Fruit fly (Drosophila melanogaster): Measurements from ENCODE around the gene Alg2.

Alg2 gene

DNA sequence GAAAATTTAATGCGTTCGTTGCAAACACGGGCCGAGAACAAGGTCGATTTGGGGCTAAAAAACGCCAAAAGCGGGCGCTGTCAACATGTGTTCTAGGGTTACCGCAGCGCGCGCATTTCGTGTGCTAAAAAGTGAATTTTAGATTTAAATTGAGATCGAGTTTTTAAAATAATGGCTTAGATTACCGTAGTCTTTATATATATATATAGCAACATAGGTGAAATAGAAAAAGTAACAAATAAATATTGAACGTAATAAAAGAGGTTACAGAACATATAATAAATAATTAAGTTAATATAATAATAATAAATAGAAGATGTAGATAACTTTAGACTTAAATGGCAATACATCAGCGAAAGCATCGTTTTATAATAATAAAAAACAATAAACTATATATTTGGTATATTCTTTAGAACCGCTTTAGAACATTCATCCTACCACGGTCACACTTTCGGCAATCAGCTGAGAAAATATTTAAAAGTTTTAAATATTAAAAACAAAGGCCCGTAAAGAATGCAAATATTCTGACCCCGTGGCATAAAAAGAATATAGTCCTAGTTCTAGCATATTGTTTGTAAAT, at the start of gene Alg2, which contains the start of gene CG11537:
TSS of gene Alg2 (plus strand) at position 426 of the 580 bp plus-strand sequence.
TSS of gene CG11537 (minus strand) at position 75 of the 580 bp plus-strand sequence.
- peak; percentile 0 for TF ChIP-seq psq (GFP tag; optimal IDR thresholded peaks at IDR 0.05)
- TF ChIP-seq rgr (GFP tag; optimal IDR thresholded peaks at IDR 0.05) = peak; percentile 29
- TF ChIP-seq N (GFP tag; optimal IDR thresholded peaks at IDR 0.05) = no peak
- peak; percentile 13 for TF ChIP-seq Sp1 (GFP tag; optimal IDR thresholded peaks at IDR 0.05)
- no peak for TF ChIP-seq Hr83 (GFP tag; optimal IDR thresholded peaks at IDR 0.05; ENCODE audit: poor library complexity, severe bottlenecking)
- no peak for TF ChIP-seq ey (GFP tag; optimal IDR thresholded peaks at IDR 0.05)
- TF ChIP-seq foxo (GFP tag; optimal IDR thresholded peaks at IDR 0.05) = peak in 1 of 2 experiments; percentile 27
- no peak for TF ChIP-seq Mio (GFP tag; optimal IDR thresholded peaks at IDR 0.05)
- TF ChIP-seq Myc (optimal IDR thresholded peaks at IDR 0.05) = peak; percentile 35
- no peak for TF ChIP-seq Rel (GFP tag; optimal IDR thresholded peaks at IDR 0.05)
- peak; percentile 4 for TF ChIP-seq Rel (tag; optimal IDR thresholded peaks at IDR 0.05)
- no peak for TF ChIP-seq Hnf4 (GFP tag; optimal IDR thresholded peaks at IDR 0.05)
- TF ChIP-seq HLH106 (tag; optimal IDR thresholded peaks at IDR 0.05) = peak; percentile 22
- no peak for TF ChIP-seq CrebA (GFP tag; optimal IDR thresholded peaks at IDR 0.05; ENCODE audit: borderline replicate concordance)

DNA sequence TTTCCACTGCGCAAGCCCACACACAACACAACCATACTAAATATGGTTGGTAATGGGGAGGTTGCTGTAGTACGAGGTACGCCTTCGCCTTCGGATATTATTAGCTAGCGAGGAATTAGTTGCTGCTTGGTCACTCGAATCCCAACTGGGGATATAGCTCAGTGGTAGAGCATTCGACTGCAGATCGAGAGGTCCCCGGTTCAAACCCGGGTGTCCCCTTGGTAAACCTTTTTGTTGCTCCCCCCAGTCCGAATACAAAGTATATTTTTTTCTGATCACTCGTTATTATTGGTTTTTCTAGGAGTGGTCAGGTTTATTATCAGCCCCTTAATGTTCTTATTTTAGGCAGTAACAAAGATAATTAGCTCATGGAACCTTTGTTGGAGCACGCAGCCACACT, 48.0 kb upstream of the Alg2 start:
- TF ChIP-seq Abd-B (GFP tag; optimal IDR thresholded peaks at IDR 0.05) (no peak), HLH106 (tag; optimal IDR thresholded peaks at IDR 0.05) (no peak), Vsx2 (GFP tag; optimal IDR thresholded peaks at IDR 0.05; ENCODE audit: partially characterized antibody) (peak; percentile 28), Hnf4 (GFP tag; optimal IDR thresholded peaks at IDR 0.05) (peak; percentile 13), br (GFP tag; optimal IDR thresholded peaks at IDR 0.05) (peak; percentile 51), rgr (GFP tag; optimal IDR thresholded peaks at IDR 0.05) (no peak), Mio (GFP tag; optimal IDR thresholded peaks at IDR 0.05) (no peak), Dif (GFP tag; optimal IDR thresholded peaks at IDR 0.05; ENCODE audit: partially characterized antibody) (peak; percentile 24), brk (GFP tag; optimal IDR thresholded peaks at IDR 0.05) (no peak), dl (GFP tag; optimal IDR thresholded peaks at IDR 0.05; ENCODE audit: insufficient read depth in 1 of 2, partially characterized antibody in 2 of 2) (no peak)

dm6 chr3L:3096073-3096725, 47.4 kb upstream of the Alg2 start:
- TF ChIP-seq woc (GFP tag; optimal IDR thresholded peaks at IDR 0.05) (no peak), pan (optimal IDR thresholded peaks at IDR 0.05) (no peak), Jra (GFP tag; optimal IDR thresholded peaks at IDR 0.05) (no peak), Rel (GFP tag; optimal IDR thresholded peaks at IDR 0.05) (no peak), Rel (tag; optimal IDR thresholded peaks at IDR 0.05) (no peak), CG32264 (GFP tag; optimal IDR thresholded peaks at IDR 0.05) (no peak), Sp1 (GFP tag; optimal IDR thresholded peaks at IDR 0.05) (peak; percentile 49), Dfd (GFP tag; optimal IDR thresholded peaks at IDR 0.05) (no peak), OdsH (GFP tag; optimal IDR thresholded peaks at IDR 0.05) (peak; percentile 25), ey (GFP tag; optimal IDR thresholded peaks at IDR 0.05) (peak; percentile 19), dmrt93B (GFP tag; optimal IDR thresholded peaks at IDR 0.05) (no peak), GATAd (GFP tag; optimal IDR thresholded peaks at IDR 0.05) (no peak), Abd-B (GFP tag; optimal IDR thresholded peaks at IDR 0.05) (no peak), Hnf4 (GFP tag; optimal IDR thresholded peaks at IDR 0.05) (no peak), dsf (GFP tag; optimal IDR thresholded peaks at IDR 0.05; ENCODE audit: borderline replicate concordance) (no peak), sage (GFP tag; optimal IDR thresholded peaks at IDR 0.05) (peak; percentile 21), Myc (optimal IDR thresholded peaks at IDR 0.05) (no peak), jim (GFP tag; optimal IDR thresholded peaks at IDR 0.05) (no peak), foxo (GFP tag; optimal IDR thresholded peaks at IDR 0.05) (peak in 1 of 2 experiments; percentile 59), Vsx2 (GFP tag; optimal IDR thresholded peaks at IDR 0.05; ENCODE audit: partially characterized antibody) (no peak), Hr83 (GFP tag; optimal IDR thresholded peaks at IDR 0.05; ENCODE audit: poor library complexity, severe bottlenecking) (no peak), brk (GFP tag; optimal IDR thresholded peaks at IDR 0.05) (peak; percentile 19), HLH106 (tag; optimal IDR thresholded peaks at IDR 0.05) (peak; percentile 54), Mio (GFP tag; optimal IDR thresholded peaks at IDR 0.05) (no peak), br (GFP tag; optimal IDR thresholded peaks at IDR 0.05) (peak; percentile 14), CG9705 (GFP tag; optimal IDR thresholded peaks at IDR 0.05) (no peak), rgr (GFP tag; optimal IDR thresholded peaks at IDR 0.05) (peak; percentile 46), dl (GFP tag; optimal IDR thresholded peaks at IDR 0.05; ENCODE audit: insufficient read depth in 1 of 2, partially characterized antibody in 2 of 2) (no peak), CrebA (GFP tag; optimal IDR thresholded peaks at IDR 0.05; ENCODE audit: borderline replicate concordance) (no peak), psq (GFP tag; optimal IDR thresholded peaks at IDR 0.05) (no peak), fru (GFP tag; optimal IDR thresholded peaks at IDR 0.05) (peak; percentile 55), usp (GFP tag; optimal IDR thresholded peaks at IDR 0.05) (no peak), sv (GFP tag; optimal IDR thresholded peaks at IDR 0.05) (no peak), lola (GFP tag; optimal IDR thresholded peaks at IDR 0.05) (no peak), tai (GFP tag; optimal IDR thresholded peaks at IDR 0.05) (no peak), Hr78 (GFP tag; optimal IDR thresholded peaks at IDR 0.05) (no peak), h (GFP tag; optimal IDR thresholded peaks at IDR 0.05) (peak; percentile 20)
